Worm (Caenorhabditis elegans) whole organism, L4/young adult: ENCODE data around the gene twk-49.

Experiments
- W03F9.2 ChIP-seq: fragments of 150-350 bp; optimal IDR thresholded peaks from 2 replicates; lab custom pipeline; 2014; ENCODE audit warnings: missing biosample characterization, missing genetic modification characterization
- dao-5 ChIP-seq: sonication (generic microtip); optimal IDR thresholded peaks from 2 replicates; lab custom pipeline; 2016; ENCODE audit warnings: missing genotype, missing genetic modification characterization, moderate library complexity, missing compliant biosample characterization
- him-1 ChIP-seq: sonication (generic microtip); optimal IDR thresholded peaks from 2 replicates; lab custom pipeline; 2016; ENCODE audit warnings: missing genotype, missing genetic modification reagents, missing genetic modification characterization, missing compliant biosample characterization

DNA sequence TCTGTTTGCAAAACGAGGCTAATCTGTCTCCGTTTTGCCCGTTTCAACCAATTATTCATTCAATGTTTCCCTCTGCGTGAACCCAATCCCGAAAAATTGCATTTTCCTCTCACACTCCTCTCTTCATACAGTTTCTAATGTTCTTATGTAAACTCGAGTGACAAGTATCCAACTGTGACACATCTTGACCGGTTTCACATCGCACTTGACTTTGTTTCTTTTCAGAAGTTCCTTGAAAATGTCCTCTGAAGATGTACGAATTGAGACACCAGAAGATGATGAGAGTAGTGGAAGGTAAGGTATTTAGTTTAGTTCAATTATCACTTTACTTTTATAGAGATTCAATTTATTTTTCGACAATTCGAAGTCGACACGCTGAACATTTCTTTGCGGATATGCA lies 33.0 kb upstream of the twk-49 start, which contains the start of gene abcx-1:
- TF ChIP-seq him-1, result no peak
- TF ChIP-seq W03F9.2 (tag; lab: Kevin White, UChicago), result no peak
- TF ChIP-seq dao-5 (tag; lab: Kevin White, UChicago), result no peak
